Worm (Caenorhabditis elegans): Measurements from ENCODE around the gene C02B8.3.

DNA sequence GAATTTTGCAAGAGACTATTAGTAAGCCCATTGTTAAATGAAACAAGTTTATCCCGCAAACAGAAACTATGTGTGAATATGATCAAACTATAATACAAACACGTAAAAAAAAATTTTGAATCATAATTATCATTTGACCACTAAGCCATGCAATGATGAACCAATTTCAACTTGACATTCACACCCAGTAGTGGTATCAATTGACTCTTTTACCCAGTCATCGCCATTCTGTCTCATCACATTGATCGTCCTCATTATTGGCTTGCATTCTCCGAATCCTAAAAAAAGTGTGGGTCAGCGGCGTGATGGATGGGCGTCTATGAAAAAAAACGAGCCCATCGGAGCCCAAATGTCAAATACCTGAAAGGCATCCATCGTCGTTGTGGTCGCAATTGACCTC is 19.0 kb upstream of the C02B8.3 start:
- TF ChIP-seq skn-1 (tag; optimal IDR thresholded peaks at IDR 0.05) (no peak), ztf-4 (tag; optimal IDR thresholded peaks at IDR 0.05) (no peak), nhr-25 (tag; optimal IDR thresholded peaks at IDR 0.05) (no peak), aly-2 (tag; optimal IDR thresholded peaks at IDR 0.05) (no peak), elt-3 (tag; optimal IDR thresholded peaks at IDR 0.05) (no peak), nhr-237 (tag; optimal IDR thresholded peaks at IDR 0.05) (no peak), elt-1 (tag; optimal IDR thresholded peaks at IDR 0.05) (no peak), nhr-11 (tag; optimal IDR thresholded peaks at IDR 0.05) (no peak), nhr-10 (tag; optimal IDR thresholded peaks at IDR 0.05) (no peak), nhr-77 (tag; optimal IDR thresholded peaks at IDR 0.05) (no peak), egl-27 (tag; optimal IDR thresholded peaks at IDR 0.05) (no peak), peb-1 (tag; optimal IDR thresholded peaks at IDR 0.05) (no peak), unc-39 (tag; optimal IDR thresholded peaks at IDR 0.05) (no peak)
